Worm (Caenorhabditis elegans) whole organism, L1 larva: ENCODE results near the gene ZK381.8.
A peak's percentile ranks its signal among the peaks of the same experiment; 100 is the strongest.

Source experiments
- C16A3.4 ChIP-seq: fragments of 150-350 bp; optimal IDR thresholded peaks from 2 replicates; lab custom pipeline; 2014; ENCODE audit warnings: missing biosample characterization, missing genetic modification characterization
- C34B4.2 ChIP-seq: sonication (generic microtip); optimal IDR thresholded peaks from 2 replicates; lab custom pipeline; 2017; ENCODE audit warnings: mild to moderate bottlenecking, missing genetic modification characterization, missing compliant biosample characterization
- F16B12.6 ChIP-seq: fragments of 150-350 bp; optimal IDR thresholded peaks from 2 replicates; lab custom pipeline; 2014; ENCODE audit warnings: missing biosample characterization, missing genetic modification characterization
- aha-1 ChIP-seq: fragments of 150-350 bp; optimal IDR thresholded peaks from 2 replicates; lab custom pipeline; 2014; ENCODE audit warnings: missing biosample characterization, missing genetic modification characterization
- alr-1 ChIP-seq: fragments of 200-800 bp; sonication (Bioruptor generic); optimal IDR thresholded peaks from 2 replicates; lab custom pipeline; 2018; ENCODE audit warnings: borderline replicate concordance, mild to moderate bottlenecking, missing genetic modification characterization, missing compliant biosample characterization
- aly-2 ChIP-seq: fragments of 150-350 bp; optimal IDR thresholded peaks from 2 replicates; lab custom pipeline; 2014; ENCODE audit warnings: missing biosample characterization, missing genetic modification characterization
- ama-1 ChIP-seq: fragments of 150-350 bp; optimal IDR thresholded peaks from 2 replicates; lab custom pipeline; 2014
- ceh-63 ChIP-seq: fragments of 200-800 bp; sonication (Bioruptor generic); optimal IDR thresholded peaks from 2 replicates; lab custom pipeline; 2018; ENCODE audit warnings: mild to moderate bottlenecking, missing genetic modification characterization, missing compliant biosample characterization
- ceh-8 ChIP-seq: fragments of 200-800 bp; sonication (Bioruptor generic); optimal IDR thresholded peaks from 2 replicates; lab custom pipeline; 2018; ENCODE audit warnings: mild to moderate bottlenecking, missing genetic modification characterization, moderate library complexity, missing compliant biosample characterization
- ceh-90 ChIP-seq: sonication (generic microtip); optimal IDR thresholded peaks from 2 replicates; lab custom pipeline; 2016; ENCODE audit warnings: missing genetic modification characterization, missing compliant biosample characterization
- ces-1 ChIP-seq: fragments of 150-350 bp; optimal IDR thresholded peaks from 2 replicates; lab custom pipeline; 2014; ENCODE audit warnings: missing biosample characterization, missing genetic modification reagents, missing genetic modification characterization
- dpl-1 ChIP-seq, 3 experiments: fragments of 150-350 bp in 2 of 3; sonication (generic microtip) in 1 of 3; optimal IDR thresholded peaks; 2 replicates each; lab custom pipeline; 2014 to 2017; ENCODE audit warnings: missing biosample characterization in 3 of 3, missing genetic modification characterization in 3 of 3, missing genetic modification reagents in 3 of 3
- dsc-1 ChIP-seq: sonication (generic microtip); optimal IDR thresholded peaks from 2 replicates; lab custom pipeline; 2016; ENCODE audit warnings: mild to moderate bottlenecking, missing genetic modification characterization, missing compliant biosample characterization
- efl-1 ChIP-seq, 4 experiments: fragments of 150-350 bp; optimal IDR thresholded peaks in 3 of 4; peaks in 1 of 4; 1 replicate in 1 of 4; 2 replicates in 3 of 4; lab custom pipeline; 2014; ENCODE audit warnings: missing biosample characterization in 2 of 4, missing genetic modification characterization in 2 of 4, missing genetic modification reagents in 2 of 4
- efl-3 ChIP-seq: fragments of 200-800 bp; sonication (Bioruptor generic); optimal IDR thresholded peaks from 2 replicates; lab custom pipeline; 2018; ENCODE audit warnings: mild to moderate bottlenecking, missing genetic modification characterization, missing compliant biosample characterization
- egl-13 ChIP-seq: sonication (generic microtip); optimal IDR thresholded peaks from 2 replicates; lab custom pipeline; 2016; ENCODE audit warnings: missing genotype, missing genetic modification reagents, missing genetic modification characterization, missing compliant biosample characterization
- elt-2 ChIP-seq: sonication (generic microtip); optimal IDR thresholded peaks from 2 replicates; lab custom pipeline; 2016; ENCODE audit warnings: missing genetic modification characterization, mild to moderate bottlenecking, inconsistent platforms, missing compliant biosample characterization, missing genetic modification reagents
- elt-3 ChIP-seq, 6 experiments: fragments of 150-350 bp in 1 of 6; sonication (generic microtip); optimal IDR thresholded peaks; 2 replicates each; lab custom pipeline; 2017 to 2018; ENCODE audit warnings: missing biosample characterization in 6 of 6, missing genetic modification characterization in 6 of 6, inconsistent platforms in 1 of 6
- fkh-10 ChIP-seq: sonication (generic microtip); optimal IDR thresholded peaks from 2 replicates; lab custom pipeline; 2017; ENCODE audit warnings: missing biosample characterization, missing genetic modification reagents, missing genetic modification characterization
- fkh-4 ChIP-seq: sonication (generic microtip); optimal IDR thresholded peaks from 2 replicates; lab custom pipeline; 2016; ENCODE audit warnings: missing compliant biosample characterization, missing genetic modification characterization, borderline replicate concordance
- fkh-8 ChIP-seq: sonication (generic microtip); optimal IDR thresholded peaks from 2 replicates; lab custom pipeline; 2016; ENCODE audit warnings: mild to moderate bottlenecking, missing genetic modification characterization, missing compliant biosample characterization
- grh-1 ChIP-seq: fragments of 200-800 bp; sonication (Bioruptor generic); IDR thresholded peaks from 2 replicates; pipeline ENCODE4 v1.3.6; 2022; ENCODE audit warnings: missing genetic modification reagents, missing genetic modification characterization, missing compliant biosample characterization
- hpl-2 ChIP-seq: fragments of 150-350 bp; optimal IDR thresholded peaks from 2 replicates; lab custom pipeline; 2014; ENCODE audit warnings: missing biosample characterization, missing genetic modification reagents, missing genetic modification characterization
- irx-1 ChIP-seq: sonication (generic microtip); optimal IDR thresholded peaks from 2 replicates; lab custom pipeline; 2016; ENCODE audit warnings: missing genetic modification characterization, missing compliant biosample characterization
- isw-1 ChIP-seq: fragments of 200-800 bp; sonication (Bioruptor generic); IDR thresholded peaks from 2 replicates; pipeline ENCODE4 v1.3.6; 2022; ENCODE audit warnings: missing genetic modification characterization, missing compliant biosample characterization
- jun-1 ChIP-seq: fragments of 150-350 bp; optimal IDR thresholded peaks from 2 replicates; lab custom pipeline; 2014; ENCODE audit warnings: missing biosample characterization, missing genetic modification reagents, missing genetic modification characterization
- lin-14 ChIP-seq: fragments of 200-800 bp; sonication (Bioruptor generic); optimal IDR thresholded peaks from 2 replicates; lab custom pipeline; 2018; ENCODE audit warnings: mild to moderate bottlenecking, missing genetic modification characterization, moderate library complexity, missing compliant biosample characterization
- lin-35 ChIP-seq, 2 experiments: fragments of 150-350 bp; optimal IDR thresholded peaks; 2 replicates each; lab custom pipeline; 2014; ENCODE audit warnings: missing biosample characterization in 2 of 2, missing genetic modification characterization in 2 of 2, missing genetic modification reagents in 2 of 2
- lin-39 ChIP-seq: fragments of 150-350 bp; optimal IDR thresholded peaks from 2 replicates; lab custom pipeline; 2014; ENCODE audit warnings: missing biosample characterization, missing genetic modification reagents, missing genetic modification characterization
- lsy-2 ChIP-seq, 2 experiments: fragments of 150-350 bp; optimal IDR thresholded peaks; 2 replicates each; lab custom pipeline; 2014; ENCODE audit warnings: missing biosample characterization in 2 of 2, missing genetic modification characterization in 2 of 2
- mef-2 ChIP-seq: fragments of 150-350 bp; optimal IDR thresholded peaks from 2 replicates; lab custom pipeline; 2014; ENCODE audit warnings: missing biosample characterization, missing genetic modification characterization
- nhr-11 ChIP-seq: fragments of 150-350 bp; optimal IDR thresholded peaks from 2 replicates; lab custom pipeline; 2014; ENCODE audit warnings: missing biosample characterization, missing genetic modification characterization
- nhr-20 ChIP-seq: sonication (generic microtip); optimal IDR thresholded peaks from 2 replicates; lab custom pipeline; 2016; ENCODE audit warnings: mild to moderate bottlenecking, missing genetic modification characterization, missing compliant biosample characterization
- nhr-237 ChIP-seq: fragments of 150-350 bp; optimal IDR thresholded peaks from 2 replicates; lab custom pipeline; 2014; ENCODE audit warnings: missing biosample characterization, missing genetic modification characterization
- nhr-47 ChIP-seq: sonication (generic microtip); optimal IDR thresholded peaks from 2 replicates; lab custom pipeline; 2016; ENCODE audit warnings: mild to moderate bottlenecking, missing genetic modification characterization, moderate library complexity, missing compliant biosample characterization
- nhr-71 ChIP-seq: sonication (generic microtip); optimal IDR thresholded peaks from 2 replicates; lab custom pipeline; 2016; ENCODE audit warnings: mild to moderate bottlenecking, missing genetic modification characterization, moderate library complexity, missing compliant biosample characterization
- nhr-84 ChIP-seq: sonication (generic microtip); optimal IDR thresholded peaks from 2 replicates; lab custom pipeline; 2017; ENCODE audit warnings: missing biosample characterization, missing genetic modification characterization
- nhr-85 ChIP-seq: sonication (generic microtip); peaks from one replicate; lab custom pipeline; 2016; ENCODE audit warnings: missing genetic modification characterization, inconsistent platforms, missing compliant biosample characterization
- nhr-90 ChIP-seq: sonication (generic microtip); optimal IDR thresholded peaks from 2 replicates; lab custom pipeline; 2016; ENCODE audit warnings: mild to moderate bottlenecking, missing genetic modification characterization, missing compliant biosample characterization; ENCODE audit not compliant: poor library complexity
- pax-3 ChIP-seq: fragments of 200-800 bp; sonication (Bioruptor generic); optimal IDR thresholded peaks from 2 replicates; lab custom pipeline; 2018; ENCODE audit warnings: mild to moderate bottlenecking, missing genetic modification characterization, moderate library complexity, missing compliant biosample characterization
- rnt-1 ChIP-seq: sonication (generic microtip); optimal IDR thresholded peaks from 2 replicates; lab custom pipeline; 2016; ENCODE audit warnings: mild to moderate bottlenecking, missing genetic modification characterization, moderate library complexity, missing compliant biosample characterization
- skn-1 ChIP-seq: fragments of 150-350 bp; optimal IDR thresholded peaks from 2 replicates; lab custom pipeline; 2014; ENCODE audit warnings: missing biosample characterization, missing genetic modification characterization
- snpc-4 ChIP-seq: fragments of 150-350 bp; optimal IDR thresholded peaks from 2 replicates; lab custom pipeline; 2014; ENCODE audit warnings: missing biosample characterization, missing genetic modification characterization
- sox-4 ChIP-seq: sonication (generic microtip); optimal IDR thresholded peaks from 2 replicates; lab custom pipeline; 2016; ENCODE audit warnings: missing genetic modification characterization, missing compliant biosample characterization
- unc-130 ChIP-seq: fragments of 150-350 bp; optimal IDR thresholded peaks from 2 replicates; lab custom pipeline; 2017; ENCODE audit warnings: missing biosample characterization, missing genetic modification characterization, inconsistent platforms
- unc-86 ChIP-seq: sonication (generic microtip); optimal IDR thresholded peaks from 2 replicates; lab custom pipeline; 2016; ENCODE audit warnings: missing genetic modification characterization, missing compliant biosample characterization
- unc-98 ChIP-seq: fragments of 200-800 bp; sonication (Bioruptor generic); IDR thresholded peaks from 2 replicates; pipeline ENCODE4 v1.3.6; 2022; ENCODE audit warnings: missing genetic modification characterization, missing compliant biosample characterization
- zip-4 ChIP-seq: fragments of 200-800 bp; sonication (Bioruptor generic); optimal IDR thresholded peaks from 2 replicates; lab custom pipeline; 2018; ENCODE audit warnings: mild to moderate bottlenecking, missing genetic modification characterization, moderate library complexity, missing compliant biosample characterization
- ztf-4 ChIP-seq: fragments of 150-350 bp; optimal IDR thresholded peaks from 2 replicates; lab custom pipeline; 2014; ENCODE audit warnings: missing biosample characterization, missing genetic modification characterization

Gene ZK381.8

ce11 chrIV:6956668-6957067 lies 13.5 kb downstream of the ZK381.8 start (continued):
- no peak for TF ChIP-seq zip-4 (GFP tag; lab: Kevin White, UChicago)
- TF ChIP-seq hpl-2: no peak
- TF ChIP-seq fkh-8 (tag; lab: Kevin White, UChicago): peak; percentile 20
- no peak for TF ChIP-seq mef-2
- no peak for TF ChIP-seq aly-2 (tag; lab: Kevin White, UChicago)
- no peak for TF ChIP-seq aha-1 (tag; lab: Kevin White, UChicago)
- no peak for TF ChIP-seq unc-130
- peak; percentile 46 for TF ChIP-seq ces-1
- peak; percentile 23 for TF ChIP-seq dsc-1 (tag; lab: Kevin White, UChicago)
- no peak for TF ChIP-seq nhr-237 (tag; lab: Kevin White, UChicago)
- no peak for TF ChIP-seq nhr-90 (tag; lab: Kevin White, UChicago)
- TF ChIP-seq nhr-84 (tag; lab: Kevin White, UChicago): no peak
- TF ChIP-seq C16A3.4: no peak
- no peak for TF ChIP-seq egl-13 (tag; lab: Kevin White, UChicago)
- no peak for TF ChIP-seq efl-3 (GFP tag; lab: Kevin White, UChicago)
- no peak for TF ChIP-seq rnt-1 (tag; lab: Kevin White, UChicago)
- TF ChIP-seq ztf-4 (tag; lab: Kevin White, UChicago): no peak
- TF ChIP-seq nhr-11: no peak
- TF ChIP-seq snpc-4: no peak
- TF ChIP-seq pax-3 (tag; lab: Kevin White, UChicago): no peak
- peak; percentile 39 for TF ChIP-seq nhr-71
- TF ChIP-seq dpl-1 (GFP tag; optimal IDR thresholded peaks at IDR 0.05; lab: Kevin White, UChicago): no peak
- no peak for TF ChIP-seq F16B12.6 (tag; lab: Kevin White, UChicago)
- no peak for TF ChIP-seq sox-4
- no peak for TF ChIP-seq jun-1
- no peak for TF ChIP-seq ceh-8 (GFP tag; lab: Kevin White, UChicago)
- no peak for TF ChIP-seq nhr-20 (tag; lab: Kevin White, UChicago)
- TF ChIP-seq ceh-90 (tag; lab: Kevin White, UChicago): no peak
- no peak for TF ChIP-seq fkh-4 (tag; lab: Kevin White, UChicago)
- TF ChIP-seq nhr-85 (tag; lab: Kevin White, UChicago): no peak
- TF ChIP-seq alr-1 (tag; lab: Kevin White, UChicago): no peak
- TF ChIP-seq skn-1 (tag; lab: Kevin White, UChicago): no peak
- TF ChIP-seq lin-39 (tag; lab: Kevin White, UChicago): no peak
- peak; percentile 56 for TF ChIP-seq unc-86 (tag; lab: Kevin White, UChicago)
- TF ChIP-seq lin-14 (GFP tag; lab: Kevin White, UChicago): peak; percentile 85
- no peak for TF ChIP-seq elt-3 (tag; optimal IDR thresholded peaks at IDR 0.05; lab: Kevin White, UChicago)
- no peak for TF ChIP-seq unc-98 (GFP tag; lab: Robert Waterston, UW)
- TF ChIP-seq ceh-63 (GFP tag; lab: Kevin White, UChicago): no peak
- TF ChIP-seq C34B4.2 (tag; lab: Kevin White, UChicago): no peak
- TF ChIP-seq lsy-2 (tag; optimal IDR thresholded peaks at IDR 0.05; lab: Kevin White, UChicago): peak in 1 of 2 experiments; percentile 29
- no peak for TF ChIP-seq ama-1 (lab: Kevin White, UChicago)
- no peak for TF ChIP-seq grh-1 (GFP tag; lab: Robert Waterston, UW)
- no peak for TF ChIP-seq irx-1 (tag; lab: Kevin White, UChicago)
- peak; percentile 76 for TF ChIP-seq fkh-10 (GFP tag; lab: Kevin White, UChicago)
- TF ChIP-seq, all 84 proteins: peak for 12

DNA sequence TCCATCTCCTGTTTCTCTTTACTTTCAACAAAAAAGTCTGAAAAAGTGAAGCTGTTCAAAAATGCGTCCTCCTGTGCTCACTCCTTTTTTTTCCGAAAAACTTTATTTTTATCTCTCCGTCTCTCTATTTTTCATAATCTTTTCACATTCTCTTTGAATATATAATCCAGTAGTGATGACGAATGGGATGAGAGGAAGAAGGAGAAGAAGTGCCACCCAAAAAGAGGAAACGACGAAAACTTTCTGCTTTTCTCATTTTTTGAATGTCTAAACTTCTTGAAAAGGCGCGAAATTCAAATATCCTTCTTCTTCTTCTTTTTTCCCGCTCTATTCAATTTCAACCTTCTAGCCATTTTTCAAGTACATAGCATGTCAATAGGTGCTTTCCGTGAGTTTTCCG lies 15.5 kb downstream of the ZK381.8 start:
- TF ChIP-seq alr-1 (tag; lab: Kevin White, UChicago): no peak
- TF ChIP-seq unc-86 (tag; lab: Kevin White, UChicago): peak; percentile 59
- peak in 1 of 3 experiments; percentile 45 for TF ChIP-seq dpl-1 (GFP tag; optimal IDR thresholded peaks at IDR 0.05; lab: Kevin White, UChicago)
- TF ChIP-seq lsy-2 (tag; optimal IDR thresholded peaks at IDR 0.05; lab: Kevin White, UChicago): peak in 1 of 2 experiments; percentile 35
- TF ChIP-seq C34B4.2 (tag; lab: Kevin White, UChicago): no peak
- TF ChIP-seq nhr-71: peak; percentile 22
- peak in 1 of 2 experiments; percentile 43 for TF ChIP-seq efl-1 (optimal IDR thresholded peaks at IDR 0.05; lab: Kevin White, UChicago)
- peak in 1 of 2 experiments; percentile 41 for TF ChIP-seq efl-1 (GFP tag; optimal IDR thresholded peaks at IDR 0.05 in 1 of 2; lab: Kevin White, UChicago)
- peak in 1 of 2 experiments; percentile 17 for TF ChIP-seq lin-35 (GFP tag; optimal IDR thresholded peaks at IDR 0.05; lab: Kevin White, UChicago)
- TF ChIP-seq nhr-47 (tag; lab: Kevin White, UChicago): peak; percentile 24
- peak; percentile 37 for TF ChIP-seq irx-1 (tag; lab: Kevin White, UChicago)
- peak; percentile 79 for TF ChIP-seq lin-14 (GFP tag; lab: Kevin White, UChicago)
- TF ChIP-seq isw-1 (GFP tag; lab: Robert Waterston, UW): peak; percentile 8; the same call in 1 of the 2 replicates
- peak; percentile 10 for TF ChIP-seq egl-13 (tag; lab: Kevin White, UChicago)
- peak; percentile 95 for TF ChIP-seq fkh-10 (GFP tag; lab: Kevin White, UChicago)
- no peak for TF ChIP-seq elt-2
